Fruit fly (Drosophila melanogaster): ENCODE results near the gene Polr3D.

- TF ChIP-seq CG13204 (GFP tag; optimal IDR thresholded peaks at IDR 0.05), result no peak
- peak; percentile 41 for TF ChIP-seq CG17806 (tag; optimal IDR thresholded peaks at IDR 0.05)
- TF ChIP-seq CG12605 (GFP tag; IDR thresholded peaks at IDR 0.05), result no peak
- TF ChIP-seq CG9948 (tag; optimal IDR thresholded peaks at IDR 0.05), result peak; percentile 22
- peak; percentile 49 for TF ChIP-seq Pif1B (GFP tag; optimal IDR thresholded peaks at IDR 0.05)
- peak; percentile 21 for TF ChIP-seq EcR (GFP tag; optimal IDR thresholded peaks at IDR 0.05)
- TF ChIP-seq CG10348 (GFP tag; IDR thresholded peaks at IDR 0.05), result 0 out of 2 replicates have a peak, but pooled peaks have one; percentile 7
- TF ChIP-seq Ets98B (GFP tag; IDR thresholded peaks at IDR 0.05), result no peak
- no peak for TF ChIP-seq gl (tag; optimal IDR thresholded peaks at IDR 0.05)
- no peak for TF ChIP-seq CG32121 (GFP tag; IDR thresholded peaks at IDR 0.05)
- no peak for TF ChIP-seq rn (GFP tag; IDR thresholded peaks at IDR 0.05)
- peak; percentile 59 for TF ChIP-seq CG8159 (tag; optimal IDR thresholded peaks at IDR 0.05)
- TF ChIP-seq Snoo (tag; optimal IDR thresholded peaks at IDR 0.05), result peak; percentile 55
Measured at dm6 chr3L:18137197-18137596, 27.8 kb upstream of the Polr3D start.
